Fruit fly (Drosophila melanogaster) whole organism, embryonic: ENCODE results near the gene CG10194.
A peak's percentile ranks its signal among the peaks of the same experiment; 100 is the strongest.

ENCODE experiments used
- C15 ChIP-seq: fragments of 200-800 bp; sonication (Bioruptor generic); IDR thresholded peaks from 3 replicates; pipeline ENCODE4 v1.3.6; 2022; ENCODE audit warnings: missing biosample characterization, missing genetic modification characterization
- CG12104 ChIP-seq: fragments of 200-800 bp; sonication (Bioruptor generic); optimal IDR thresholded peaks from 3 replicates; lab custom pipeline; 2016; ENCODE audit warnings: missing biosample characterization, missing genetic modification characterization
- CG1233 ChIP-seq: fragments of 200-800 bp; sonication (Bioruptor generic); optimal IDR thresholded peaks from 4 replicates; lab custom pipeline; 2018; ENCODE audit warnings: missing biosample characterization, mild to moderate bottlenecking, missing genetic modification characterization
- CG13287 ChIP-seq: fragments of 200-800 bp; sonication (Bioruptor generic); IDR thresholded peaks from 2 replicates; pipeline ENCODE4 v1.3.6; 2022; ENCODE audit warnings: missing biosample characterization, missing genetic modification characterization; ENCODE audit not compliant: partially characterized antibody
- CG13424 ChIP-seq: fragments of 200-800 bp; sonication (Bioruptor generic); optimal IDR thresholded peaks from 2 replicates; lab custom pipeline; 2019; ENCODE audit warnings: missing biosample characterization, mild to moderate bottlenecking, missing genetic modification characterization, moderate library complexity
- CG15479 ChIP-seq: fragments of 200-800 bp; sonication (Bioruptor generic); optimal IDR thresholded peaks from 3 replicates; lab custom pipeline; 2019; ENCODE audit warnings: missing biosample characterization, mild to moderate bottlenecking, missing genetic modification characterization, moderate library complexity
- CG15601 ChIP-seq: fragments of 200-800 bp; sonication (Bioruptor generic); optimal IDR thresholded peaks from 3 replicates; lab custom pipeline; 2019; ENCODE audit warnings: missing biosample characterization, mild to moderate bottlenecking, missing genetic modification characterization, moderate library complexity
- CG1603 ChIP-seq: fragments of 200-800 bp; sonication (Bioruptor generic); optimal IDR thresholded peaks from 2 replicates; lab custom pipeline; 2019; ENCODE audit warnings: missing biosample characterization, mild to moderate bottlenecking, missing genetic modification characterization, moderate library complexity
- CG16813 ChIP-seq: fragments of 200-800 bp; sonication (Bioruptor generic); IDR thresholded peaks from 3 replicates; pipeline ENCODE4 v1.3.6; 2022; ENCODE audit warnings: missing biosample characterization, missing genetic modification characterization; ENCODE audit not compliant: partially characterized antibody
- CG17361 ChIP-seq: fragments of 200-800 bp; sonication (Bioruptor generic); IDR thresholded peaks from 3 replicates; pipeline ENCODE4 v1.3.6; 2022; ENCODE audit warnings: missing biosample characterization, missing genetic modification characterization
- CG17829 ChIP-seq: fragments of 200-800 bp; optimal IDR thresholded peaks from 2 replicates; lab custom pipeline; 2019; ENCODE audit warnings: missing biosample characterization, mild to moderate bottlenecking, missing genetic modification characterization, moderate library complexity
- CG18011 ChIP-seq: fragments of 200-800 bp; sonication (Bioruptor generic); optimal IDR thresholded peaks from 2 replicates; lab custom pipeline; 2017; ENCODE audit warnings: missing biosample characterization, missing genetic modification characterization, mild to moderate bottlenecking, moderate library complexity, missing genotype
- CG2129 ChIP-seq: fragments of 200-800 bp; sonication (Bioruptor generic); IDR thresholded peaks from 2 replicates; pipeline ENCODE4 v1.3.6; 2022; ENCODE audit warnings: missing biosample characterization, missing genetic modification characterization; ENCODE audit not compliant: partially characterized antibody
- CG30403 ChIP-seq: fragments of 200-800 bp; sonication (Bioruptor generic); optimal IDR thresholded peaks from 3 replicates; lab custom pipeline; 2016; ENCODE audit warnings: missing biosample characterization, missing genetic modification characterization
- CG3407 ChIP-seq: fragments of 200-800 bp; sonication (Bioruptor generic); optimal IDR thresholded peaks from 2 replicates; lab custom pipeline; 2018; ENCODE audit warnings: missing biosample characterization, mild to moderate bottlenecking, missing genetic modification characterization
- CG3995 ChIP-seq: fragments of 200-800 bp; sonication (Bioruptor generic); optimal IDR thresholded peaks from 3 replicates; lab custom pipeline; 2016; ENCODE audit warnings: missing biosample characterization, missing genetic modification characterization
- CG4328 ChIP-seq: fragments of 200-800 bp; sonication (Bioruptor generic); optimal IDR thresholded peaks from 3 replicates; lab custom pipeline; 2017; ENCODE audit warnings: missing biosample characterization, missing genetic modification reagents, missing genetic modification characterization
- CG6791 ChIP-seq: fragments of 200-800 bp; sonication (Bioruptor generic); IDR thresholded peaks from 3 replicates; pipeline ENCODE4 v1.3.6; 2022; ENCODE audit warnings: missing biosample characterization, missing genetic modification characterization; ENCODE audit not compliant: partially characterized antibody
- CG8290 ChIP-seq, 3 experiments: fragments of 200-800 bp; sonication (Bioruptor generic); optimal IDR thresholded peaks; 2 replicates each; lab custom pipeline; 2016 to 2019; ENCODE audit warnings: missing biosample characterization in 3 of 3, missing genetic modification characterization in 3 of 3, mild to moderate bottlenecking in 2 of 3, moderate library complexity in 1 of 3
- CG9215 ChIP-seq: fragments of 200-800 bp; sonication (Bioruptor generic); IDR thresholded peaks from 2 replicates; pipeline ENCODE4 v1.3.6; 2022; ENCODE audit warnings: missing biosample characterization, missing genetic modification characterization
- CG9437 ChIP-seq: fragments of 200-800 bp; sonication (Bioruptor generic); optimal IDR thresholded peaks from 2 replicates; lab custom pipeline; 2018; ENCODE audit warnings: missing biosample characterization, mild to moderate bottlenecking, missing genetic modification characterization
- CG9727 ChIP-seq: fragments of 200-800 bp; sonication (Bioruptor generic); optimal IDR thresholded peaks from 3 replicates; lab custom pipeline; 2017; ENCODE audit warnings: missing biosample characterization, mild to moderate bottlenecking, missing genetic modification characterization
- Dll ChIP-seq: fragments of 200-800 bp; sonication (Bioruptor generic); IDR thresholded peaks from 4 replicates; pipeline ENCODE4 v1.3.6; 2022; ENCODE audit warnings: missing biosample characterization, missing genetic modification characterization; ENCODE audit not compliant: partially characterized antibody
- Dref ChIP-seq: fragments of 200-800 bp; sonication (Bioruptor generic); IDR thresholded peaks from 2 replicates; pipeline ENCODE4 v1.3.6; 2022; ENCODE audit warnings: missing biosample characterization, missing genetic modification characterization
- E2f1 ChIP-seq: fragments of 200-800 bp; sonication (Bioruptor generic); IDR thresholded peaks from 2 replicates; pipeline ENCODE4 v1.3.6; 2022; ENCODE audit warnings: missing biosample characterization, missing genetic modification characterization
- Elba2 ChIP-seq: fragments of 200-800 bp; sonication (Bioruptor generic); optimal IDR thresholded peaks from 3 replicates; lab custom pipeline; 2016; ENCODE audit warnings: missing biosample characterization, missing genetic modification characterization
- Fer2 ChIP-seq: fragments of 200-800 bp; sonication (Bioruptor generic); optimal IDR thresholded peaks from 2 replicates; lab custom pipeline; 2018; ENCODE audit warnings: missing biosample characterization, mild to moderate bottlenecking, missing genetic modification characterization, moderate library complexity
- H2.0 ChIP-seq: fragments of 200-800 bp; sonication (Bioruptor generic); IDR thresholded peaks from 2 replicates; pipeline ENCODE4 v1.3.6; 2022; ENCODE audit warnings: missing biosample characterization, missing genetic modification characterization
- PHDP ChIP-seq: fragments of 200-800 bp; sonication (Bioruptor generic); optimal IDR thresholded peaks from 3 replicates; lab custom pipeline; 2018; ENCODE audit warnings: missing biosample characterization, mild to moderate bottlenecking, missing genetic modification characterization, moderate library complexity
- Pdp1 ChIP-seq, 2 experiments: fragments of 200-800 bp; sonication (Bioruptor generic); optimal IDR thresholded peaks; 3 replicates each; lab custom pipeline; 2016; ENCODE audit warnings: missing biosample characterization in 2 of 2, missing genetic modification characterization in 2 of 2, mild to moderate bottlenecking in 1 of 2, moderate library complexity in 1 of 2
- Rfx ChIP-seq: fragments of 200-800 bp; sonication (Bioruptor generic); IDR thresholded peaks from 2 replicates; pipeline ENCODE4 v1.3.6; 2022; ENCODE audit warnings: missing biosample characterization, missing genetic modification characterization
- bsh ChIP-seq, 2 experiments: fragments of 200-800 bp; sonication (Bioruptor generic); optimal IDR thresholded peaks; 2 replicates each; lab custom pipeline; 2017 to 2018; ENCODE audit warnings: mild to moderate bottlenecking in 2 of 2, missing biosample characterization in 2 of 2, missing genetic modification characterization in 2 of 2, moderate library complexity in 1 of 2
- croc ChIP-seq: fragments of 200-800 bp; sonication (Bioruptor generic); conservative IDR thresholded peaks from 3 replicates; pipeline ENCODE4 v1.3.6; 2022; ENCODE audit warnings: missing biosample characterization, missing genetic modification characterization
- danr ChIP-seq: fragments of 200-800 bp; sonication (Bioruptor generic); IDR thresholded peaks from 2 replicates; pipeline ENCODE4 v1.3.6; 2022; ENCODE audit warnings: missing biosample characterization, missing genetic modification characterization
- her ChIP-seq: fragments of 200-800 bp; sonication (Bioruptor generic); optimal IDR thresholded peaks from 2 replicates; lab custom pipeline; 2016; ENCODE audit warnings: missing biosample characterization, missing genetic modification characterization
- ind ChIP-seq: fragments of 200-800 bp; sonication (Bioruptor generic); optimal IDR thresholded peaks from 3 replicates; lab custom pipeline; 2016; ENCODE audit warnings: missing biosample characterization, missing genetic modification characterization
- insv ChIP-seq, 2 experiments: fragments of 200-800 bp; sonication (Bioruptor generic); optimal IDR thresholded peaks; 3 replicates each; lab custom pipeline; 2016 to 2018; ENCODE audit warnings: missing biosample characterization in 2 of 2, missing genetic modification characterization in 2 of 2
- klu ChIP-seq: fragments of 200-800 bp; sonication (Bioruptor generic); IDR thresholded peaks from 2 replicates; pipeline ENCODE4 v1.3.6; 2022; ENCODE audit warnings: missing biosample characterization, missing genetic modification characterization
- lab ChIP-seq: fragments of 200-800 bp; sonication (Bioruptor generic); optimal IDR thresholded peaks from 3 replicates; lab custom pipeline; 2017; ENCODE audit warnings: missing biosample characterization, missing genetic modification characterization, mild to moderate bottlenecking, moderate library complexity, missing genetic modification reagents
- nerfin-2 ChIP-seq: fragments of 200-800 bp; sonication (Bioruptor generic); IDR thresholded peaks from 2 replicates; pipeline ENCODE4 v1.3.6; 2022; ENCODE audit warnings: missing biosample characterization, missing genetic modification characterization; ENCODE audit not compliant: partially characterized antibody
- pum ChIP-seq: fragments of 200-800 bp; sonication (Bioruptor generic); optimal IDR thresholded peaks from 2 replicates; lab custom pipeline; 2016; ENCODE audit warnings: missing biosample characterization, missing genetic modification characterization
- salm ChIP-seq: fragments of 200-800 bp; sonication (Bioruptor generic); optimal IDR thresholded peaks from 2 replicates; lab custom pipeline; 2018; ENCODE audit warnings: missing biosample characterization, mild to moderate bottlenecking, missing genetic modification characterization
- sob ChIP-seq: fragments of 200-800 bp; sonication (Bioruptor generic); IDR thresholded peaks from 2 replicates; pipeline ENCODE4 v1.3.6; 2022; ENCODE audit warnings: missing biosample characterization, missing genetic modification characterization
- stwl ChIP-seq: fragments of 200-800 bp; sonication (Bioruptor generic); optimal IDR thresholded peaks from 3 replicates; lab custom pipeline; 2018; ENCODE audit warnings: missing biosample characterization, mild to moderate bottlenecking, missing genetic modification characterization, moderate library complexity
- unc-4 ChIP-seq: fragments of 200-800 bp; sonication (Bioruptor generic); IDR thresholded peaks from 2 replicates; pipeline ENCODE4 v1.3.6; 2022; ENCODE audit warnings: missing biosample characterization, missing genetic modification characterization; ENCODE audit not compliant: partially characterized antibody
- vfl ChIP-seq: fragments of 200-800 bp; sonication (Bioruptor generic); optimal IDR thresholded peaks from 2 replicates; lab custom pipeline; 2016; ENCODE audit warnings: missing biosample characterization, missing genetic modification characterization

CG10194 gene

dm6 chr2L:19492934-19493686, 3.2 kb upstream of the CG10194 start, which contains the start of the genes swm and Ctu2 (continued):
- TF ChIP-seq CG30403 (GFP tag; lab: Kevin White, UChicago), result peak; percentile 78
- TF ChIP-seq CG4328 (GFP tag; lab: Kevin White, UChicago), result peak; percentile 66
- peak; percentile 72 for TF ChIP-seq CG9215 (GFP tag; lab: Robert Waterston, UW)
- peak; percentile 41 for TF ChIP-seq CG1233 (GFP tag; lab: Kevin White, UChicago)
- TF ChIP-seq CG8290 (GFP tag; optimal IDR thresholded peaks at IDR 0.05; lab: Kevin White, UChicago), result peak; percentile 34
- peak in 1 of 2 experiments; percentile 29 for TF ChIP-seq CG8290 (tag; optimal IDR thresholded peaks at IDR 0.05; lab: Kevin White, UChicago)
- TF ChIP-seq croc (GFP tag; lab: Robert Waterston, UW), result peak; percentile 29; the same call in 1 of the 3 replicates
- TF ChIP-seq CG17361 (GFP tag; lab: Robert Waterston, UW), result peak; percentile 87
- TF ChIP-seq CG15601 (tag; lab: Kevin White, UChicago), result peak; percentile 64
- TF ChIP-seq CG17829 (tag; lab: Kevin White, UChicago), result peak; percentile 72
- TF ChIP-seq Dref (GFP tag; lab: Robert Waterston, UW), result peak; percentile 81
- TF ChIP-seq lab (GFP tag; lab: Kevin White, UChicago), result no peak
- TF ChIP-seq danr (GFP tag; lab: Robert Waterston, UW), result 0 out of 2 replicates have a peak, but pooled peaks have one; percentile 18
- TF ChIP-seq nerfin-2 (GFP tag; lab: Robert Waterston, UW), result 0 out of 2 replicates have a peak, but pooled peaks have one; percentile 50
- TF ChIP-seq vfl (GFP tag; lab: Kevin White, UChicago), result peak; percentile 16
- TF ChIP-seq CG13287 (GFP tag; lab: Robert Waterston, UW), result peak; percentile 71
- peak; percentile 61 for TF ChIP-seq stwl (tag; lab: Kevin White, UChicago)
- TF ChIP-seq Fer2, result peak; percentile 69
- TF ChIP-seq C15 (GFP tag; lab: Robert Waterston, UW), result 0 out of 3 replicates have a peak, but pooled peaks have one; percentile 7
- peak; percentile 79 for TF ChIP-seq CG9437
- no peak for TF ChIP-seq salm
- TF ChIP-seq CG18011 (GFP tag; lab: Kevin White, UChicago), result peak; percentile 21
- peak; percentile 5 for TF ChIP-seq CG1603 (tag; lab: Kevin White, UChicago)
- peak; percentile 75 for TF ChIP-seq PHDP (tag; lab: Kevin White, UChicago)
- TF ChIP-seq Pdp1 (GFP tag; optimal IDR thresholded peaks at IDR 0.05; lab: Kevin White, UChicago), result peak in 1 of 2 experiments; percentile 18
- TF ChIP-seq CG15479 (GFP tag; lab: Kevin White, UChicago), result peak; percentile 30
- peak; percentile 81 for TF ChIP-seq Dll (GFP tag; lab: Robert Waterston, UW)
- TF ChIP-seq unc-4, result peak; percentile 67; the same call in 1 of the 2 replicates
- peak; percentile 46 for TF ChIP-seq E2f1 (GFP tag; lab: Robert Waterston, UW)
- peak; percentile 78 for TF ChIP-seq CG16813 (GFP tag; lab: Robert Waterston, UW)
- peak in 1 of 2 experiments; percentile 51 for TF ChIP-seq insv (GFP tag; optimal IDR thresholded peaks at IDR 0.05; lab: Kevin White, UChicago)
- TF ChIP-seq klu (GFP tag; lab: Robert Waterston, UW), result peak; percentile 36; the same call in 1 of the 2 replicates
- TF ChIP-seq sob (GFP tag; lab: Robert Waterston, UW), result peak; percentile 60
- TF ChIP-seq CG12104 (GFP tag; lab: Kevin White, UChicago), result peak; percentile 36
- peak; percentile 3 for TF ChIP-seq CG3995 (GFP tag; lab: Kevin White, UChicago)
- TF ChIP-seq CG2129 (GFP tag; lab: Robert Waterston, UW), result peak; percentile 19; the same call in 1 of the 2 replicates
- TF ChIP-seq Elba2 (GFP tag; lab: Kevin White, UChicago), result peak; percentile 90
- TF ChIP-seq ind (GFP tag; lab: Kevin White, UChicago), result peak; percentile 68
- peak; percentile 23 for TF ChIP-seq pum (GFP tag; lab: Kevin White, UChicago)
- peak; percentile 76 for TF ChIP-seq Rfx (GFP tag; lab: Robert Waterston, UW)
- TF ChIP-seq CG6791 (GFP tag; lab: Robert Waterston, UW), result peak; percentile 52; the same call in 2 of the 3 replicates
- peak in 1 of 2 experiments; percentile 67 for TF ChIP-seq bsh (GFP tag; optimal IDR thresholded peaks at IDR 0.05; lab: Kevin White, UChicago)
- peak; percentile 89 for TF ChIP-seq CG13424 (tag; lab: Kevin White, UChicago)
- peak; percentile 54 for TF ChIP-seq CG3407
- 0 out of 2 replicates have a peak, but pooled peaks have one; percentile 27 for TF ChIP-seq H2.0
- no peak for TF ChIP-seq her
- TF ChIP-seq CG9727, result peak; percentile 71
